Worm (Caenorhabditis elegans) whole organism, L4 larva: ENCODE measurements around the gene gmn-1.

Source experiments
- hlh-30 ChIP-seq: sonication (generic microtip); optimal IDR thresholded peaks from 2 replicates; lab custom pipeline; 2017; ENCODE audit warnings: antibody characterized with exemption, mild to moderate bottlenecking, missing genetic modification characterization, missing compliant biosample characterization; ENCODE audit not compliant: insufficient read depth
- pha-4 ChIP-seq, 2 experiments: fragments of 150-350 bp in 1 of 2; fragments of 200-800 bp in 1 of 2; sonication (Bioruptor generic) in 1 of 2; IDR thresholded peaks in 1 of 2; optimal IDR thresholded peaks in 1 of 2; 2 replicates each; pipeline versions ENCODE4 v1.3.6 to Lab custom; 2014 to 2022; ENCODE audit warnings: missing genetic modification characterization in 2 of 2, missing genetic modification reagents in 2 of 2, missing biosample characterization in 1 of 2, missing compliant biosample characterization in 1 of 2
- ztf-11 ChIP-seq: fragments of 150-350 bp; optimal IDR thresholded peaks from 2 replicates; lab custom pipeline; 2014; ENCODE audit warnings: missing biosample characterization, missing genetic modification characterization

DNA sequence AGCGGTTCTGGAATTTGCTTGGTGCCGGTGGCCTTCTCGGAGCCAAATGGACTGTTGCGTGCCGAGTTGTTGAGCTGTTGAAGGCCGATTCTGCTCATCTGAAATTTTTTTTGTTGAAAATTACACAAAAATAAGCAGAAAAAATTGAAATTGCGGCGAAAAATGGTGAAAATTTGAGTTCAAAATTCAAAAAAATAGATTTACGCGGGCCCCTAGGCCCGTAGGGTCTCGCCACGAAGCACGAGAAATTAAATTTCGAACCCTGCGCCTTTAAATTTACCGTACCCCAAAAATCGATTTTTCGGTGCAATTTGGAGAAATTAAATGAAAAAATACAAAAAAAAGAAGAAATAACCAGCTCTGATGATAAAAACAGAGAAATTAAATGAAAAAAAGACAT, at the start of gene gmn-1:
- no peak for TF ChIP-seq hlh-30
- TF ChIP-seq ztf-11 (tag; lab: Kevin White, UChicago) = no peak
- TF ChIP-seq pha-4 (GFP tag; IDR thresholded peaks at IDR 0.05; lab: Robert Waterston, UW) = no peak
- no peak for TF ChIP-seq pha-4 (tag; optimal IDR thresholded peaks at IDR 0.05; lab: Kevin White, UChicago)
